Fruit fly (Drosophila melanogaster) whole organism, embryonic: ENCODE measurements around the gene Tsp97E.
A peak's percentile ranks its signal among the peaks of the same experiment; 100 is the strongest.

ENCODE experiments used
- Abd-B ChIP-seq: fragments of 200-800 bp; sonication (Bioruptor generic); optimal IDR thresholded peaks from 2 replicates; lab custom pipeline; 2018; ENCODE audit warnings: missing biosample characterization, mild to moderate bottlenecking, missing genetic modification characterization, moderate library complexity
- Atf6 ChIP-seq: fragments of 200-800 bp; sonication (Bioruptor generic); IDR thresholded peaks from 2 replicates; pipeline ENCODE4 v1.3.6; 2022; ENCODE audit warnings: missing biosample characterization, missing genetic modification characterization
- BtbVII ChIP-seq: fragments of 200-800 bp; sonication (Bioruptor generic); optimal IDR thresholded peaks from 3 replicates; lab custom pipeline; 2017; ENCODE audit warnings: missing biosample characterization, mild to moderate bottlenecking, missing genetic modification characterization
- CG10147 ChIP-seq: fragments of 200-800 bp; sonication (Bioruptor generic); optimal IDR thresholded peaks from 2 replicates; lab custom pipeline; 2019; ENCODE audit warnings: missing biosample characterization, mild to moderate bottlenecking, missing genetic modification characterization, moderate library complexity
- CG10543 ChIP-seq: fragments of 200-800 bp; sonication (Bioruptor generic); optimal IDR thresholded peaks from 3 replicates; lab custom pipeline; 2017; ENCODE audit warnings: missing biosample characterization, mild to moderate bottlenecking, missing genetic modification characterization, moderate library complexity
- CG11504 ChIP-seq: fragments of 200-800 bp; sonication (Bioruptor generic); optimal IDR thresholded peaks from 3 replicates; lab custom pipeline; 2019; ENCODE audit warnings: missing biosample characterization, mild to moderate bottlenecking, missing genetic modification characterization, moderate library complexity
- CG12769 ChIP-seq: fragments of 200-800 bp; sonication (Bioruptor generic); optimal IDR thresholded peaks from 2 replicates; lab custom pipeline; 2019; ENCODE audit warnings: missing biosample characterization, mild to moderate bottlenecking, missing genetic modification characterization, moderate library complexity
- CG13296 ChIP-seq: fragments of 200-800 bp; sonication (Bioruptor generic); optimal IDR thresholded peaks from 3 replicates; lab custom pipeline; 2018; ENCODE audit warnings: missing biosample characterization, mild to moderate bottlenecking, missing genetic modification characterization
- CG13894 ChIP-seq: fragments of 200-800 bp; sonication (Bioruptor generic); optimal IDR thresholded peaks from 3 replicates; lab custom pipeline; 2018; ENCODE audit warnings: missing biosample characterization, mild to moderate bottlenecking, missing genetic modification characterization, moderate library complexity
- CG15269 ChIP-seq: fragments of 200-800 bp; sonication (Bioruptor generic); optimal IDR thresholded peaks from 2 replicates; lab custom pipeline; 2018; ENCODE audit warnings: missing biosample characterization, mild to moderate bottlenecking, missing genetic modification characterization, moderate library complexity
- CG16779 ChIP-seq: fragments of 200-800 bp; sonication (Bioruptor generic); IDR thresholded peaks from 2 replicates; pipeline ENCODE4 v1.3.6; 2022; ENCODE audit warnings: missing biosample characterization, missing genetic modification characterization
- CG16813 ChIP-seq: fragments of 200-800 bp; sonication (Bioruptor generic); IDR thresholded peaks from 3 replicates; pipeline ENCODE4 v1.3.6; 2022; ENCODE audit warnings: missing biosample characterization, missing genetic modification characterization; ENCODE audit not compliant: partially characterized antibody
- CG17568 ChIP-seq: fragments of 200-800 bp; sonication (Bioruptor generic); optimal IDR thresholded peaks from 2 replicates; lab custom pipeline; 2018; ENCODE audit warnings: missing biosample characterization, mild to moderate bottlenecking, missing genetic modification characterization, moderate library complexity
- CG2116 ChIP-seq: fragments of 200-800 bp; sonication (Bioruptor generic); optimal IDR thresholded peaks from 3 replicates; lab custom pipeline; 2018; ENCODE audit warnings: missing biosample characterization, mild to moderate bottlenecking, missing genetic modification characterization
- CG30020 ChIP-seq: fragments of 200-800 bp; optimal IDR thresholded peaks from 2 replicates; lab custom pipeline; 2019; ENCODE audit warnings: missing biosample characterization, mild to moderate bottlenecking, missing genetic modification characterization, moderate library complexity
- CG3281 ChIP-seq: fragments of 200-800 bp; sonication (Bioruptor generic); optimal IDR thresholded peaks from 3 replicates; lab custom pipeline; 2017; ENCODE audit warnings: missing biosample characterization, mild to moderate bottlenecking, missing genetic modification characterization
- CG3838 ChIP-seq: fragments of 200-800 bp; sonication (Bioruptor generic); optimal IDR thresholded peaks from 3 replicates; lab custom pipeline; 2016; ENCODE audit warnings: missing biosample characterization, missing genetic modification characterization
- CG3995 ChIP-seq: fragments of 200-800 bp; sonication (Bioruptor generic); optimal IDR thresholded peaks from 3 replicates; lab custom pipeline; 2016; ENCODE audit warnings: missing biosample characterization, missing genetic modification characterization
- CG6175 ChIP-seq: fragments of 200-800 bp; sonication (Bioruptor generic); IDR thresholded peaks from 3 replicates; pipeline ENCODE4 v1.3.6; 2022; ENCODE audit warnings: missing biosample characterization, missing genetic modification characterization
- CG6791 ChIP-seq: fragments of 200-800 bp; sonication (Bioruptor generic); IDR thresholded peaks from 3 replicates; pipeline ENCODE4 v1.3.6; 2022; ENCODE audit warnings: missing biosample characterization, missing genetic modification characterization; ENCODE audit not compliant: partially characterized antibody
- CG7839 ChIP-seq: fragments of 200-800 bp; sonication (Bioruptor generic); optimal IDR thresholded peaks from 3 replicates; lab custom pipeline; 2018; ENCODE audit warnings: missing biosample characterization, mild to moderate bottlenecking, missing genetic modification characterization, moderate library complexity
- CG7987 ChIP-seq: fragments of 200-800 bp; sonication (Bioruptor generic); optimal IDR thresholded peaks from 2 replicates; lab custom pipeline; 2018; ENCODE audit warnings: missing biosample characterization, mild to moderate bottlenecking, missing genetic modification characterization, moderate library complexity
- CG8388 ChIP-seq: fragments of 200-800 bp; sonication (Bioruptor generic); optimal IDR thresholded peaks from 2 replicates; lab custom pipeline; 2019; ENCODE audit warnings: missing biosample characterization, mild to moderate bottlenecking, missing genetic modification characterization, moderate library complexity
- CHES-1-like ChIP-seq: fragments of 200-800 bp; sonication (Bioruptor generic); optimal IDR thresholded peaks from 2 replicates; lab custom pipeline; 2016; ENCODE audit warnings: missing biosample characterization, missing genetic modification characterization
- Dbx ChIP-seq: fragments of 200-800 bp; sonication (Bioruptor generic); IDR thresholded peaks from 3 replicates; pipeline ENCODE4 v1.3.6; 2022; ENCODE audit warnings: missing biosample characterization, missing genetic modification characterization
- Dip3 ChIP-seq: fragments of 200-800 bp; sonication (Bioruptor generic); optimal IDR thresholded peaks from 3 replicates; lab custom pipeline; 2016; ENCODE audit warnings: missing biosample characterization, missing genetic modification characterization
- Fer3 ChIP-seq: fragments of 200-800 bp; sonication (Bioruptor generic); optimal IDR thresholded peaks from 2 replicates; lab custom pipeline; 2018; ENCODE audit warnings: missing biosample characterization, mild to moderate bottlenecking, missing genetic modification characterization, moderate library complexity
- Hey ChIP-seq: fragments of 200-800 bp; sonication (Bioruptor generic); optimal IDR thresholded peaks from 3 replicates; lab custom pipeline; 2018; ENCODE audit warnings: missing biosample characterization, mild to moderate bottlenecking, missing genetic modification characterization
- Hr3 ChIP-seq: fragments of 200-800 bp; sonication (Bioruptor generic); optimal IDR thresholded peaks from 3 replicates; lab custom pipeline; 2016; ENCODE audit warnings: missing biosample characterization, missing genetic modification characterization
- MTF-1 ChIP-seq: fragments of 200-800 bp; sonication (Bioruptor generic); optimal IDR thresholded peaks from 2 replicates; lab custom pipeline; 2018; ENCODE audit warnings: missing biosample characterization, mild to moderate bottlenecking, missing genetic modification characterization, borderline replicate concordance
- Med ChIP-seq: fragments of 200-800 bp; sonication (Bioruptor generic); peaks from one replicate; lab custom pipeline; 2016; ENCODE audit warnings: missing biosample characterization, missing genetic modification characterization, mild to moderate bottlenecking, inconsistent platforms, moderate library complexity
- Meics ChIP-seq: fragments of 200-800 bp; sonication (Bioruptor generic); optimal IDR thresholded peaks from 2 replicates; lab custom pipeline; 2017; ENCODE audit warnings: missing biosample characterization, mild to moderate bottlenecking, missing genetic modification characterization
- abd-A ChIP-seq: fragments of 200-800 bp; sonication (Bioruptor generic); optimal IDR thresholded peaks from 3 replicates; lab custom pipeline; 2019; ENCODE audit warnings: missing biosample characterization, mild to moderate bottlenecking, missing genetic modification characterization, moderate library complexity
- amos ChIP-seq: fragments of 200-800 bp; sonication (Bioruptor generic); IDR thresholded peaks from 2 replicates; pipeline ENCODE4 v1.3.6; 2022; ENCODE audit warnings: missing biosample characterization, missing genetic modification characterization; ENCODE audit not compliant: partially characterized antibody
- caup ChIP-seq: fragments of 200-800 bp; sonication (Bioruptor generic); optimal IDR thresholded peaks from 3 replicates; lab custom pipeline; 2017; ENCODE audit warnings: missing biosample characterization, mild to moderate bottlenecking, missing genetic modification characterization, moderate library complexity; ENCODE audit not compliant: severe bottlenecking
- crol ChIP-seq: fragments of 200-800 bp; sonication (Bioruptor generic); IDR thresholded peaks from 2 replicates; pipeline ENCODE4 v1.3.6; 2022; ENCODE audit warnings: missing biosample characterization, missing genetic modification characterization
- cwo ChIP-seq: fragments of 200-800 bp; sonication (Bioruptor generic); optimal IDR thresholded peaks from 3 replicates; lab custom pipeline; 2017; ENCODE audit warnings: missing biosample characterization, missing genetic modification characterization, mild to moderate bottlenecking, moderate library complexity, missing genetic modification reagents
- hb ChIP-seq: fragments of 200-800 bp; sonication (Bioruptor generic); IDR thresholded peaks from 3 replicates; pipeline ENCODE4 v1.3.6; 2022; ENCODE audit warnings: missing biosample characterization, missing genetic modification characterization; ENCODE audit not compliant: partially characterized antibody
- mirr ChIP-seq: fragments of 200-800 bp; sonication (Bioruptor generic); optimal IDR thresholded peaks from 3 replicates; lab custom pipeline; 2018; ENCODE audit warnings: missing biosample characterization, mild to moderate bottlenecking, missing genetic modification characterization
- onecut ChIP-seq: fragments of 200-800 bp; sonication (Bioruptor generic); IDR thresholded peaks from 2 replicates; pipeline ENCODE4 v1.3.6; 2022; ENCODE audit warnings: missing biosample characterization, missing genetic modification characterization
- pfk ChIP-seq: fragments of 200-800 bp; sonication (Bioruptor generic); optimal IDR thresholded peaks from 2 replicates; lab custom pipeline; 2018; ENCODE audit warnings: missing biosample characterization, mild to moderate bottlenecking, missing genetic modification characterization, moderate library complexity
- sd ChIP-seq: fragments of 200-800 bp; sonication (Bioruptor generic); optimal IDR thresholded peaks from 3 replicates; lab custom pipeline; 2018; ENCODE audit warnings: missing biosample characterization, mild to moderate bottlenecking, missing genetic modification characterization, moderate library complexity
- slbo ChIP-seq: fragments of 200-800 bp; sonication (Bioruptor generic); IDR thresholded peaks from 2 replicates; pipeline ENCODE4 v1.3.6; 2022; ENCODE audit warnings: missing biosample characterization, missing genetic modification characterization
- sug ChIP-seq: fragments of 200-800 bp; optimal IDR thresholded peaks from 2 replicates; lab custom pipeline; 2019; ENCODE audit warnings: missing biosample characterization, mild to moderate bottlenecking, missing genetic modification characterization, moderate library complexity
- tin ChIP-seq: fragments of 200-800 bp; sonication (Bioruptor generic); optimal IDR thresholded peaks from 3 replicates; lab custom pipeline; 2016; ENCODE audit warnings: missing biosample characterization, missing genetic modification characterization
- vvl ChIP-seq: fragments of 200-800 bp; sonication (Bioruptor generic); IDR thresholded peaks from 2 replicates; pipeline ENCODE4 v1.3.6; 2022; ENCODE audit warnings: missing biosample characterization, missing genetic modification characterization
- zen ChIP-seq: fragments of 200-800 bp; sonication (Bioruptor generic); optimal IDR thresholded peaks from 3 replicates; lab custom pipeline; 2018; ENCODE audit warnings: missing biosample characterization, mild to moderate bottlenecking, missing genetic modification characterization, moderate library complexity

Tsp97E gene

DNA sequence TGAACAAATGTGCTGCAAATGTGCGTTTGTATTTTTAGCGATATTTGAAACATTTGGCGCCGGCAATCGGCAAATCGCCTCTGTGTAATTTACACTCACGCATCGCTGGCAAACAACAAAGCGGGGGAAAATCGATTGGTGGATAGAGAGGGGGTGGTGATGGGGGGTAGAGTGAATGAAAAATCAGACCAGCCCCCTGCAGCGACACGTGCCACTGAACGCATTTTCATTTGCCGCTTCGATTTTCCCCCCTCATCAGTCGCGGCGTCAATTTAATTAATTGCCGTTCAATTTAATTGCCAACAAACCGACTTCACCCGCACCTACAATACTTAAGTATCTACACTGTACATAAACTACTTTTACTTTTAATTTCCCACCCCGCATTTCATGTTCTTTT, 29.2 kb downstream of the Tsp97E start (continued):
- TF ChIP-seq crol (GFP tag; lab: Robert Waterston, UW): peak; percentile 62; the same call in 1 of the 2 replicates
- no peak for TF ChIP-seq CG2116 (GFP tag; lab: Kevin White, UChicago)
- no peak for TF ChIP-seq CG17568 (GFP tag; lab: Kevin White, UChicago)
- TF ChIP-seq Hey (tag; lab: Kevin White, UChicago): peak; percentile 80
- TF ChIP-seq CHES-1-like: no peak
- TF ChIP-seq MTF-1 (GFP tag; lab: Kevin White, UChicago): no peak
- TF ChIP-seq CG11504 (tag; lab: Kevin White, UChicago): no peak
- TF ChIP-seq hb (GFP tag; lab: Robert Waterston, UW): no peak
- TF ChIP-seq CG6791 (GFP tag; lab: Robert Waterston, UW): no peak
- TF ChIP-seq Dip3: no peak
- TF ChIP-seq CG16813 (GFP tag; lab: Robert Waterston, UW): no peak

DNA sequence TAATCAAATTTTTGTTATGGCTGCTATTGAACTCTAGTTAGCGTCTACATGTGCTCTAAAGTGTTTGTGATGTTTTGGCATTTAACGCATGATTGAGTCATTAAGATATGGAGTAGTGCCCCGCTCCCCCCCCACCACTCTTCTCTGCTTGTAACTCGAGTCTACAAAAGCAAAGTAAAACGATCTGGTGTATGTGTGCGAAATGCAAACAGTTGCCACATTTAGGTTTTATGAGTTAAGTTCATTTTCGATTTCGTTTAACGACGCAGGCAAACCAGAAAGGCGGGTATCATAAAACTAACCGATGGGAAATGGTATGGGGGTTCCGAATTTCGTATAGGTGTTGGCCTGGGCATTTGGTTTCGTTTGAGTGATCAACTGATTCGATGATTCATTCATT, 30.1 kb downstream of the Tsp97E start:
- TF ChIP-seq CG10147: peak; percentile 15
- TF ChIP-seq BtbVII (GFP tag; lab: Kevin White, UChicago): peak; percentile 35
- TF ChIP-seq CG13296 (GFP tag; lab: Kevin White, UChicago): peak; percentile 12
- TF ChIP-seq crol (GFP tag; lab: Robert Waterston, UW): peak; percentile 72
- 0 out of 3 replicates have a peak, but pooled peaks have one; percentile 41 for TF ChIP-seq CG6175 (GFP tag; lab: Robert Waterston, UW)
- peak; percentile 26 for TF ChIP-seq Meics (GFP tag; lab: Kevin White, UChicago)
- no peak for TF ChIP-seq pfk (GFP tag; lab: Kevin White, UChicago)
- TF ChIP-seq CG7987 (GFP tag; lab: Kevin White, UChicago): peak; percentile 25
- peak; percentile 69 for TF ChIP-seq Med
- peak; percentile 64 for TF ChIP-seq sug
- 0 out of 3 replicates have a peak, but pooled peaks have one; percentile 30 for TF ChIP-seq Dbx
- no peak for TF ChIP-seq onecut
- TF ChIP-seq CG3838 (GFP tag; lab: Kevin White, UChicago): no peak
- no peak for TF ChIP-seq tin
- no peak for TF ChIP-seq CG8388
- peak; percentile 34 for TF ChIP-seq CG10543 (GFP tag; lab: Kevin White, UChicago)
- TF ChIP-seq CG15269 (tag; lab: Kevin White, UChicago): peak; percentile 25
- no peak for TF ChIP-seq CG3995 (GFP tag; lab: Kevin White, UChicago)
- TF ChIP-seq Fer3 (tag; lab: Kevin White, UChicago): peak; percentile 12
- peak; percentile 74 for TF ChIP-seq mirr
- TF ChIP-seq sd (tag; lab: Kevin White, UChicago): peak; percentile 67
- TF ChIP-seq caup: peak; percentile 39
- TF ChIP-seq CG7839: no peak
- TF ChIP-seq CG12769 (tag; lab: Kevin White, UChicago): peak; percentile 54
- peak; percentile 84 for TF ChIP-seq abd-A (tag; lab: Kevin White, UChicago)
- peak; percentile 70 for TF ChIP-seq CG13894 (tag; lab: Kevin White, UChicago)
- peak; percentile 41 for TF ChIP-seq cwo
- 0 out of 2 replicates have a peak, but pooled peaks have one; percentile 8 for TF ChIP-seq CG16779 (GFP tag; lab: Robert Waterston, UW)
- no peak for TF ChIP-seq CG30020 (tag; lab: Kevin White, UChicago)
- TF ChIP-seq slbo (GFP tag; lab: Robert Waterston, UW): 0 out of 2 replicates have a peak, but pooled peaks have one; percentile 26
- TF ChIP-seq Hr3 (GFP tag; lab: Kevin White, UChicago): no peak
- TF ChIP-seq Abd-B: peak; percentile 48
- TF ChIP-seq amos (GFP tag; lab: Robert Waterston, UW): peak; percentile 29; the same call in 1 of the 2 replicates
- TF ChIP-seq Atf6 (GFP tag; lab: Robert Waterston, UW): peak; percentile 41
- TF ChIP-seq Dip3: no peak
- no peak for TF ChIP-seq zen (tag; lab: Kevin White, UChicago)
- TF ChIP-seq vvl (GFP tag; lab: Robert Waterston, UW): no peak
- TF ChIP-seq CG3281 (GFP tag; lab: Kevin White, UChicago): peak; percentile 5
